Fruit fly (Drosophila melanogaster): Measurements from ENCODE around the gene CG5885.

The CG5885 gene

DNA sequence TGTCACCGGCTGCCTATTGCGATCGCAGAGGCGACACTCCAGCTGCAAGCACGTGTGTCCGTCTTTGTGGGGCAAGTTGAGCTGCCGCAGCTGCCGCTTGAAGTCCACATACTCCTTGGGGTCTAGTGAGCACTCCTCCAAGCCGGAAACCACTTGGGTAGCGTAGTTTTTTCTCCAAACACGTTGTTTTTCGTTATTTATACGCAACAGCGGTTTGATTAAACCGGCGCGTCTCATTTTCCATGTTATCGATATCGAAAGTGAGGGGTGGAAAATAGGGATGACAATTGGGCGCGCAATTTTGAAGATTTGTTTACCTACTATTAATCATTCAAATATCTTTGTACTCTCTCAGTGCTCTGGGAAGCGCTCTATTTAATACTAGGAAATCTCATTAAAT is 24.9 kb downstream of the CG5885 start, which contains the start of gene mtDNA-helicase (continued):
- TF ChIP-seq CG14860 (GFP tag; IDR thresholded peaks at IDR 0.05; ENCODE audit: partially characterized antibody) (peak; percentile 42; the same call in 2 of the 3 replicates), tin (GFP tag; optimal IDR thresholded peaks at IDR 0.05) (no peak), bab2 (GFP tag; optimal IDR thresholded peaks at IDR 0.05) (no peak), CG13624 (GFP tag; optimal IDR thresholded peaks at IDR 0.05) (no peak), C15 (GFP tag; IDR thresholded peaks at IDR 0.05) (no peak), mirr (GFP tag; optimal IDR thresholded peaks at IDR 0.05) (no peak), pzg (GFP tag; optimal IDR thresholded peaks at IDR 0.05) (peak; percentile 36), MESR4 (GFP tag; optimal IDR thresholded peaks at IDR 0.05) (peak; percentile 52), CG9437 (GFP tag; optimal IDR thresholded peaks at IDR 0.05) (peak; percentile 23), insv (GFP tag; optimal IDR thresholded peaks at IDR 0.05) (no peak), Bdp1 (GFP tag; optimal IDR thresholded peaks at IDR 0.05) (no peak), Doc3 (GFP tag; IDR thresholded peaks at IDR 0.05; ENCODE audit: partially characterized antibody) (peak; percentile 51; the same call in 1 of the 3 replicates), CG11560 (tag; IDR thresholded peaks at IDR 0.05) (no peak), mld (GFP tag; IDR thresholded peaks at IDR 0.05; ENCODE audit: partially characterized antibody) (no peak), Ada2b (GFP tag; IDR thresholded peaks at IDR 0.05) (no peak), Aef1 (GFP tag; IDR thresholded peaks at IDR 0.05) (no peak), usp (GFP tag; optimal IDR thresholded peaks at IDR 0.05) (no peak), ERR (GFP tag; optimal IDR thresholded peaks at IDR 0.05) (no peak), Ets97D (GFP tag; optimal IDR thresholded peaks at IDR 0.05) (no peak), Hr39 (optimal IDR thresholded peaks at IDR 0.05) (no peak), exex (tag; optimal IDR thresholded peaks at IDR 0.05) (no peak), az2 (GFP tag; optimal IDR thresholded peaks at IDR 0.05) (no peak), Awh (GFP tag; IDR thresholded peaks at IDR 0.05) (no peak), bsh (GFP tag; optimal IDR thresholded peaks at IDR 0.05) (no peak), unc-4 (GFP tag; IDR thresholded peaks at IDR 0.05; ENCODE audit: partially characterized antibody) (peak; percentile 56; the same call in 1 of the 2 replicates), CG7357 (GFP tag; IDR thresholded peaks at IDR 0.05) (no peak), CG10209 (GFP tag; optimal IDR thresholded peaks at IDR 0.05) (no peak), unpg (GFP tag; optimal IDR thresholded peaks at IDR 0.05) (no peak), CG3847 (GFP tag; IDR thresholded peaks at IDR 0.05) (no peak), CG1832 (GFP tag; optimal IDR thresholded peaks at IDR 0.05) (no peak), jing (GFP tag; optimal IDR thresholded peaks at IDR 0.05) (no peak), nmo (GFP tag; optimal IDR thresholded peaks at IDR 0.05) (no peak), kay (GFP tag; optimal IDR thresholded peaks at IDR 0.05) (no peak), Xbp1 (GFP tag; optimal IDR thresholded peaks at IDR 0.05) (no peak), corto (GFP tag; optimal IDR thresholded peaks at IDR 0.05) (no peak), gt (GFP tag; IDR thresholded peaks at IDR 0.05) (no peak), fd3F (GFP tag; optimal IDR thresholded peaks at IDR 0.05) (no peak), yki (optimal IDR thresholded peaks at IDR 0.05) (no peak), lilli (GFP tag; optimal IDR thresholded peaks at IDR 0.05) (no peak), Deaf1 (tag; optimal IDR thresholded peaks at IDR 0.05) (no peak), CG1024 (GFP tag; IDR thresholded peaks at IDR 0.05) (no peak), CG3163 (GFP tag; optimal IDR thresholded peaks at IDR 0.05) (no peak), Hmr (GFP tag; optimal IDR thresholded peaks at IDR 0.05) (no peak), twi (tag; optimal IDR thresholded peaks at IDR 0.05) (no peak), MBD-R2 (GFP tag; IDR thresholded peaks at IDR 0.05) (peak; percentile 75), jumu (GFP tag; optimal IDR thresholded peaks at IDR 0.05) (no peak), Dfd (GFP tag; optimal IDR thresholded peaks at IDR 0.05) (no peak), Camta (GFP tag; optimal IDR thresholded peaks at IDR 0.05) (no peak), stwl (tag; optimal IDR thresholded peaks at IDR 0.05) (no peak), sna (GFP tag; IDR thresholded peaks at IDR 0.05; ENCODE audit: partially characterized antibody) (peak; percentile 61; the same call in 1 of the 2 replicates), Optix (GFP tag; IDR thresholded peaks at IDR 0.05) (no peak), CG4730 (GFP tag; IDR thresholded peaks at IDR 0.05) (no peak)
